Worm (Caenorhabditis elegans): ENCODE results near the gene scl-18.

scl-18 gene

DNA sequence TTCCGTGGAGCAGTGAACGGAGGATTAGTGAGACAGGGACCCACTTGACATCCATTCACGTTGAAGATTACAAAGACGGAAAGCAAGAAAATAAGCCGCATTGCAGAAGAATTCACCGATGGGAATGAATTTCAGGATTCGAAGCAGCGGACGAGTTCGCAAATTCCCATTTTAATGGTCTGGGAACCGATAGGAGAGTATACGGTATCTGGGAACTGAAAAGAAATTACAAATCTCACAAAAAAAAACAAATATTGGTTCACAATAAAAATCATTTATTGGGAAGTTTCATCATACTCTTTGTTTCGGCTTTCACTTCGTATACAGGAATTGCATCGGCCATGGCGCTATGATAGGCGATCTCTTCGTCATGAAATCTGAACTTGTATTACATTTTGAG, 775 bp upstream of the scl-18 start, which contains the start of gene T12A7.10:
Gene T12A7.10, minus strand, starts transcription at position 101 of the 400 bp plus-strand sequence.
- TF ChIP-seq hmg-4 (GFP tag; optimal IDR thresholded peaks at IDR 0.05), result no peak
- no peak for TF ChIP-seq sea-1 (GFP tag; conservative IDR thresholded peaks at IDR 0.05)

DNA sequence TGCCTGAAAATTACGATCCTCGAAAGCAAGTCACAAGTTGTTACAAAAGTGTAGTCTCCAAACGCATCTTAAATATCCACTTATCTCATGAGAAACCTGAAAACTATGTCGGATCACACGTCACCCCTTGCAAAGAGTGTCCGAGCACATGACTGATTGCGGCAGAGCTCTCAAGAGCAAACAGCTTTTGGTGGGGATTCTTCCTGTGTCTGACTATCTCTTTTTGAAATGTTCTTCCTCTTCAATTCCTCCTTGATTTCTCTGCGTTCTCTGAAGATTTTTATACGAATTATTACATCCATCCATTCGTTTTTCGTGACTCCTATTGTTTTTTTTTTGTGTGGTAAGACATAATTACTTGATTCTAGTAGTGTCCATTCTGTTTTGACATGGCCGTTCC, 5.4 kb downstream of the scl-18 start, which contains the start of gene T12A7.6:
Gene T12A7.6, plus strand, starts transcription at position 369 of the 400 bp plus-strand sequence.
- TF ChIP-seq aly-1 (tag; optimal IDR thresholded peaks at IDR 0.05) (no peak), scrt-1 (GFP tag; IDR thresholded peaks at IDR 0.05) (no peak), ama-1 (optimal IDR thresholded peaks at IDR 0.05) (no peak), ceh-13 (GFP tag; optimal IDR thresholded peaks at IDR 0.05) (no peak), flt-1 (GFP tag; IDR thresholded peaks at IDR 0.05) (no peak), ceh-36 (tag; optimal IDR thresholded peaks at IDR 0.05) (no peak)

DNA sequence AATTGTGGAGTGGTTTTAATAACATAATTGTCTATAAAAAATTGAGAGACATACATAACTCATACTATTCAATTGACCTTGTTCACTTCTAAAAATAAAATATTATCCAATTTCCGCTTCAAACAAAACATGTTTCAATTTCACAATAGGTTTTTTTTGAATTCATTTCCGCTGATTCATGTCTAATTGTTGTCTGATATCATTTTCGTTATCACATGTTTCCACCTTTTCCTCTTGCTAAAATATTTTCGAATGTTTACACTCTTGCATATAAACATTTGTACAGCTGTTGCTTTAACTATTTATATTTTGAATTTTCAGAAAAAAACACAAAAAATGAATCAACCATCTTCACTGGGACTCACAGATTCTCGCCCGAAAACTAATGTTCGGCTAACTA, 8.9 kb downstream of the scl-18 start, which contains the start of gene gem-4:
Gene gem-4, plus strand, starts transcription at position 301 of the 400 bp plus-strand sequence.
- no peak for TF ChIP-seq ceh-13 (GFP tag; optimal IDR thresholded peaks at IDR 0.05)
- TF ChIP-seq ceh-36 (tag; optimal IDR thresholded peaks at IDR 0.05), result no peak
- TF ChIP-seq hmbx-1 (tag; optimal IDR thresholded peaks at IDR 0.05), result no peak
- TF ChIP-seq flt-1 (GFP tag; IDR thresholded peaks at IDR 0.05), result no peak
- TF ChIP-seq hmg-4 (GFP tag; optimal IDR thresholded peaks at IDR 0.05), result no peak
- TF ChIP-seq aly-1 (tag; optimal IDR thresholded peaks at IDR 0.05), result no peak
- no peak for TF ChIP-seq hnd-1 (tag; optimal IDR thresholded peaks at IDR 0.05)

DNA sequence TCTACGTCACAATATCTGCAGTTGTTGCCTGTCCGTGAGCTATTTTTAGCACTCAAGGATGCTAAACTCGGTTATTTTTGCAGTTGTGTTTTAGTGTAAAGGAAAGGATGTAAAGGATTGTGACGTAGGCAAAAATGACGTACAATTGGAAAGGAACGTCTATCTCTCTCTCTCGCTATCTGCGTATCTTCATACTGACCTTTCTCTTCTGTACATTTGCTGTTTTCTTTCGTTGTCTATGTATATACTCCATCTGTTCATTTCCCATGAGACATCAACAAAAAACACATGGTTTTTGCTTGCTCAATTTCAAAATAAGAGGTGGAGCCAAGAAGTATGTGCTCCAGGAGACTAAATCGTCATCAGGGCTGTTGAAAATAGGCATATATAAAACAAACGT, 9.9 kb downstream of the scl-18 start:
- TF ChIP-seq aly-1 (tag; optimal IDR thresholded peaks at IDR 0.05) (no peak), sea-1 (GFP tag; conservative IDR thresholded peaks at IDR 0.05) (no peak), tbx-11 (GFP tag; IDR thresholded peaks at IDR 0.05) (no peak), flt-1 (GFP tag; IDR thresholded peaks at IDR 0.05) (no peak), B0310.2 (tag; optimal IDR thresholded peaks at IDR 0.05) (no peak), hnd-1 (tag; optimal IDR thresholded peaks at IDR 0.05) (no peak), scrt-1 (GFP tag; IDR thresholded peaks at IDR 0.05) (no peak), tbx-37 (GFP tag; conservative IDR thresholded peaks at IDR 0.05) (no peak), pes-1 (GFP tag; IDR thresholded peaks at IDR 0.05) (no peak), ama-1 (optimal IDR thresholded peaks at IDR 0.05) (no peak), hmbx-1 (tag; optimal IDR thresholded peaks at IDR 0.05) (no peak), ceh-13 (GFP tag; optimal IDR thresholded peaks at IDR 0.05) (no peak)

DNA sequence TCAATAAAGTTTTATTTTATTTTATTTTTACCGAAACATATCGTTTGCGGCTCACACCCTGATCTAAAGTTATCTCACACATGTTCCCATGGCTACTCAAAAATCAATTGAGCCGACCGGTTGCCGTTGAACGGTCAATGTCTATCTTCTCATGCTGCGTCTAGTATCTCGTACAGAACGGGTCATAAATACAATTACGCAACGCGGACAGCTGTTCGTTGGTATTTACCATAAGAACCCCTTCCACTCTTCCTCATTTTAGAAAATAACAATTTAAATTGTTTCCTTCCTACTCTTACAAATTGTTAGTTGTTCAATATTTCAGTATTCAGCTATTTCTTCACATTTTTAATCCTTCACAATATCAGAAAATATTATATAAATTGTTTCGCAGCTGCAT, 10.4 kb downstream of the scl-18 start:
- TF ChIP-seq aly-1 (tag; optimal IDR thresholded peaks at IDR 0.05), result no peak
- TF ChIP-seq tbx-37 (GFP tag; conservative IDR thresholded peaks at IDR 0.05), result no peak
- no peak for TF ChIP-seq ama-1 (optimal IDR thresholded peaks at IDR 0.05)
- TF ChIP-seq scrt-1 (GFP tag; IDR thresholded peaks at IDR 0.05), result no peak

DNA sequence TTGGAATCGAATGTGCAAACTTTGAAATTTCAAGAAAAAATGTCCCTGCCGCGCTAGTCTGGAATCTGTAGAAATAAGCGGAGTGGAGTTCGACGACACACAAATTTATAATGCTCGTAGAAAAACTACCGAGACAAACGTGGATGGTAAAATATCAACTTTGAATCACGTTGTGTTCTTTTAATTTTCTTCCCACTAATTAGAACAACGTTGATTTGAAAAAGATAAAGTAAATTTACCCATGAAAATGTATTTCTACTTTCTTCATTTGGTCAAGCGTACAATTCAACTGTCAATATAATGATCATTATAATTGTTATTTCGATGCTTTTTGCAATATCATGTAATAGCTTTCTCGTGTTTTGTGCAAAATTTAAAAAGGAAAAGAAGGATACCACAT, 11.8 kb downstream of the scl-18 start, which contains the start of gene K01A6.5:
Gene K01A6.5, plus strand, starts transcription at position 301 of the 400 bp plus-strand sequence.
- TF ChIP-seq hnd-1 (tag; optimal IDR thresholded peaks at IDR 0.05) (no peak), hmbx-1 (tag; optimal IDR thresholded peaks at IDR 0.05) (no peak), F13C5.2 (tag; optimal IDR thresholded peaks at IDR 0.05) (no peak), ets-7 (tag; optimal IDR thresholded peaks at IDR 0.05) (no peak), tbx-11 (GFP tag; IDR thresholded peaks at IDR 0.05) (no peak)

DNA sequence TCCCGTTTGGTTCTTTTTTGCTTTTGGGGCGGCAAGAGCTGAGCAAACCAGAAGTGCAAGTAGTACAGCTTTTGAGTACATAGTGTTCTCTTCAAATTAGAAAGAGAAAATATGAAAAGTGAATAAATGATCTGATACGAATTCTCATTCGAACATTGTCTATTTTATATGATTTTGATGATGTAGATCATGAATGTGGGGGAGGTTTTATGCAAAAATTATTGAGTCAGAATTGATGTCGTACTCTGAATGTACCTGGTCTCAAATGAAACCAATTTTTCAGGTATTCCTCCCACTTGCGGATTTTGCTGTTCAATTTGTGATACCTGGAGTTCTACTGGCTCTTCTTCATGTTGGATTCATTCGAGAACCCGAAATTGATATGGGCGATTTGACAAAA, 14.0 kb downstream of the scl-18 start, which contains the start of gene K01A6.4:
Gene K01A6.4, minus strand, starts transcription at position 101 of the 400 bp plus-strand sequence.
- TF ChIP-seq tbx-11 (GFP tag; IDR thresholded peaks at IDR 0.05), result no peak
- TF ChIP-seq F13C5.2 (tag; optimal IDR thresholded peaks at IDR 0.05), result no peak
- TF ChIP-seq ceh-36 (tag; optimal IDR thresholded peaks at IDR 0.05), result no peak
- TF ChIP-seq B0310.2 (tag; optimal IDR thresholded peaks at IDR 0.05), result no peak
- no peak for TF ChIP-seq ceh-13 (GFP tag; optimal IDR thresholded peaks at IDR 0.05)
- no peak for TF ChIP-seq hmbx-1 (tag; optimal IDR thresholded peaks at IDR 0.05)
- TF ChIP-seq ets-7 (tag; optimal IDR thresholded peaks at IDR 0.05), result no peak
- no peak for TF ChIP-seq scrt-1 (GFP tag; IDR thresholded peaks at IDR 0.05)
- no peak for TF ChIP-seq hmg-4 (GFP tag; optimal IDR thresholded peaks at IDR 0.05)
- TF ChIP-seq sea-1 (GFP tag; conservative IDR thresholded peaks at IDR 0.05), result no peak
- TF ChIP-seq pes-1 (GFP tag; IDR thresholded peaks at IDR 0.05), result no peak
- TF ChIP-seq tra-4 (tag; optimal IDR thresholded peaks at IDR 0.05), result no peak
- no peak for TF ChIP-seq ama-1 (optimal IDR thresholded peaks at IDR 0.05)
- TF ChIP-seq tbx-37 (GFP tag; conservative IDR thresholded peaks at IDR 0.05), result no peak

DNA sequence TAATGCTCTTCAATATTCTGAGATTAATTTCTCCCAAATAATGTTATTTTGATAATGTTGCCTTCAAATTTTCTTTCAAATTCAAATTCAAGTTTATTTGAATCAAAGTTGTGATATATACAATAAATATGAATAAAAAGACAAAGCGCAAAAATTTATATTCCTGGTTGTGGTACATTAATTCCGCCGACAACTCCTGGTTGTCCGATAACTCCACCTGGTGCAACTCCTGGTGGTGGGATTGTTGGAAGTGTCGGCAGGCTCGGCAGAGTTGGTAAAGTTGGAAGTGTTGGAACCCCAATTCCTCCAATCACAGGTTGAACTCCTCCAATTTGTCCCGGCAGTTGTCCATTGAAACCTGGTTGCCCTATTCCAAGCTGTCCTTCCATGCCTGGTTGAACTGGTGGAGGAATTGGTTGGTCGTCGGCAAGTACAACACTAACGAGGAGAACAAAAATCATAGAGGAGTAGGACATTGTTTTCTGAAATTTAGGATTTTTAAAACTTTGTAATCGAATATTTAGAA, 16.1 kb downstream of the scl-18 start, which contains the start of gene K01A6.7:
Gene K01A6.7, minus strand, starts transcription at position 476 of the 526 bp plus-strand sequence.
- no peak for TF ChIP-seq ama-1 (optimal IDR thresholded peaks at IDR 0.05)
- no peak for TF ChIP-seq sea-1 (GFP tag; conservative IDR thresholded peaks at IDR 0.05)
- TF ChIP-seq F13C5.2 (tag; optimal IDR thresholded peaks at IDR 0.05), result no peak
- no peak for TF ChIP-seq hmg-4 (GFP tag; optimal IDR thresholded peaks at IDR 0.05)
- no peak for TF ChIP-seq hmbx-1 (tag; optimal IDR thresholded peaks at IDR 0.05)
- TF ChIP-seq flt-1 (GFP tag; IDR thresholded peaks at IDR 0.05), result no peak
- TF ChIP-seq tbx-37 (GFP tag; conservative IDR thresholded peaks at IDR 0.05), result no peak
- TF ChIP-seq B0310.2 (tag; optimal IDR thresholded peaks at IDR 0.05), result no peak
- TF ChIP-seq hnd-1 (tag; optimal IDR thresholded peaks at IDR 0.05), result no peak
- TF ChIP-seq tra-4 (tag; optimal IDR thresholded peaks at IDR 0.05), result no peak
- no peak for TF ChIP-seq ceh-36 (tag; optimal IDR thresholded peaks at IDR 0.05)
- no peak for TF ChIP-seq aly-1 (tag; optimal IDR thresholded peaks at IDR 0.05)

DNA sequence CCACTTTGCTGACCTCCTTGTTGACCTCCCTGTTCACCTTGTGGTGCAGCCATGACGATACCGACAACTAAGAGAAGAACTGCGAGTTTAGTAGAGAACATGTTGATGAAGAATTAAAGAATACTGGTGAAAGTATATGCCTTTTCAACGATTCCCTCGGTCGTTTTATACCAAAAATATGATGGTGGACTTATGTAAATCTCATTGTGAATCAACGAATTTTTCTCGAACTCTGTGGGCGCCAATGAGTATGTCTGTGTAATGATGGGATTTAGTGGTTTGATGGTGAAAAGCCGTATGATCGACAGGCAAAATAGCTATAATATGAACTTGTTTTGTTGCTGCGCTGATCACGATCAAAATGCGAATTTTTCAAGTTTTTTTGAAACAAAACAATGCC, 17.0 kb downstream of the scl-18 start, which contains the start of gene K01A6.8:
Gene K01A6.8, minus strand, starts transcription at position 101 of the 400 bp plus-strand sequence.
- TF ChIP-seq tbx-11 (GFP tag; IDR thresholded peaks at IDR 0.05) (no peak), ceh-36 (tag; optimal IDR thresholded peaks at IDR 0.05) (no peak), hmbx-1 (tag; optimal IDR thresholded peaks at IDR 0.05) (no peak), ama-1 (optimal IDR thresholded peaks at IDR 0.05) (no peak), scrt-1 (GFP tag; IDR thresholded peaks at IDR 0.05) (no peak), sea-1 (GFP tag; conservative IDR thresholded peaks at IDR 0.05) (no peak), aly-1 (tag; optimal IDR thresholded peaks at IDR 0.05) (no peak), tbx-37 (GFP tag; conservative IDR thresholded peaks at IDR 0.05) (no peak), flt-1 (GFP tag; IDR thresholded peaks at IDR 0.05) (no peak), hnd-1 (tag; optimal IDR thresholded peaks at IDR 0.05) (no peak), pes-1 (GFP tag; IDR thresholded peaks at IDR 0.05) (no peak), ceh-13 (GFP tag; optimal IDR thresholded peaks at IDR 0.05) (no peak), ets-7 (tag; optimal IDR thresholded peaks at IDR 0.05) (no peak), tra-4 (tag; optimal IDR thresholded peaks at IDR 0.05) (no peak), B0310.2 (tag; optimal IDR thresholded peaks at IDR 0.05) (no peak), hmg-4 (GFP tag; optimal IDR thresholded peaks at IDR 0.05) (no peak)
